Worm (Caenorhabditis elegans) whole organism, late embryonic: ENCODE data around the gene rps-1.
A peak's percentile ranks its signal among the peaks of the same experiment; 100 is the strongest.

Source experiments
- K09A11.1 ChIP-seq: sonication (generic microtip); optimal IDR thresholded peaks from 2 replicates; lab custom pipeline; 2017; ENCODE audit warnings: antibody characterized with exemption, mild to moderate bottlenecking, missing genetic modification characterization, missing compliant biosample characterization; ENCODE audit not compliant: insufficient read depth
- ama-1 ChIP-seq: fragments of 150-350 bp; optimal IDR thresholded peaks from 2 replicates; lab custom pipeline; 2014
- ceh-14 ChIP-seq: sonication (generic microtip); optimal IDR thresholded peaks from 2 replicates; lab custom pipeline; 2016; ENCODE audit warnings: missing genotype, missing genetic modification characterization, missing compliant biosample characterization
- ceh-18 ChIP-seq: sonication (generic microtip); optimal IDR thresholded peaks from 2 replicates; lab custom pipeline; 2016; ENCODE audit warnings: missing genetic modification characterization, missing compliant biosample characterization
- ceh-19 ChIP-seq: fragments of 200-800 bp; sonication (Bioruptor generic); optimal IDR thresholded peaks from 2 replicates; lab custom pipeline; 2018; ENCODE audit warnings: mild to moderate bottlenecking, missing genetic modification characterization, missing compliant biosample characterization
- ceh-2 ChIP-seq: sonication (generic microtip); optimal IDR thresholded peaks from 2 replicates; lab custom pipeline; 2016; ENCODE audit warnings: missing genotype, missing genetic modification characterization, missing compliant biosample characterization
- ceh-22 ChIP-seq: sonication (generic microtip); optimal IDR thresholded peaks from 2 replicates; lab custom pipeline; 2017; ENCODE audit warnings: missing biosample characterization, missing genetic modification characterization
- ceh-24 ChIP-seq: sonication (generic microtip); optimal IDR thresholded peaks from 2 replicates; lab custom pipeline; 2016; ENCODE audit warnings: mild to moderate bottlenecking, missing genetic modification characterization, missing compliant biosample characterization
- ceh-30 ChIP-seq: fragments of 150-350 bp; optimal IDR thresholded peaks from 2 replicates; lab custom pipeline; 2014; ENCODE audit warnings: missing biosample characterization, missing genetic modification characterization
- ceh-31 ChIP-seq: sonication (generic microtip); optimal IDR thresholded peaks from 2 replicates; lab custom pipeline; 2016; ENCODE audit warnings: missing genetic modification characterization, missing compliant biosample characterization
- ceh-34 ChIP-seq: sonication (generic microtip); optimal IDR thresholded peaks from 2 replicates; lab custom pipeline; 2016; ENCODE audit warnings: mild to moderate bottlenecking, missing genetic modification characterization, missing compliant biosample characterization
- ceh-9 ChIP-seq: sonication (generic microtip); optimal IDR thresholded peaks from 2 replicates; lab custom pipeline; 2016; ENCODE audit warnings: mild to moderate bottlenecking, missing genetic modification characterization, inconsistent platforms, missing compliant biosample characterization
- che-1 ChIP-seq: sonication (generic microtip); optimal IDR thresholded peaks from 2 replicates; lab custom pipeline; 2016; ENCODE audit warnings: mild to moderate bottlenecking, missing genetic modification characterization, missing compliant biosample characterization
- elt-2 ChIP-seq: sonication (generic microtip); optimal IDR thresholded peaks from 2 replicates; lab custom pipeline; 2016; ENCODE audit warnings: missing genetic modification reagents, missing genetic modification characterization, missing compliant biosample characterization
- elt-4 ChIP-seq: sonication (generic microtip); optimal IDR thresholded peaks from 2 replicates; lab custom pipeline; 2016; ENCODE audit warnings: missing genetic modification characterization, missing compliant biosample characterization
- fkh-10 ChIP-seq: fragments of 150-350 bp; optimal IDR thresholded peaks from 2 replicates; lab custom pipeline; 2014; ENCODE audit warnings: missing biosample characterization, missing genetic modification reagents, missing genetic modification characterization
- hlh-30 ChIP-seq: sonication (generic microtip); optimal IDR thresholded peaks from 2 replicates; lab custom pipeline; 2017; ENCODE audit warnings: antibody characterized with exemption, missing genetic modification characterization, missing compliant biosample characterization; ENCODE audit not compliant: insufficient read depth
- hlh-8 ChIP-seq: sonication (generic microtip); optimal IDR thresholded peaks from 2 replicates; lab custom pipeline; 2016; ENCODE audit warnings: missing genotype, missing genetic modification characterization, missing compliant biosample characterization
- madf-2 ChIP-seq: sonication (generic microtip); optimal IDR thresholded peaks from 2 replicates; lab custom pipeline; 2017; ENCODE audit warnings: missing genetic modification characterization, missing compliant biosample characterization
- nfya-1 ChIP-seq: sonication (generic microtip); optimal IDR thresholded peaks from 2 replicates; lab custom pipeline; 2017; ENCODE audit warnings: missing genetic modification characterization, mild to moderate bottlenecking, missing compliant biosample characterization, antibody characterized with exemption, moderate library complexity
- nhr-11 ChIP-seq: fragments of 150-350 bp; optimal IDR thresholded peaks from 2 replicates; lab custom pipeline; 2014; ENCODE audit warnings: missing biosample characterization, missing genetic modification characterization
- nhr-232 ChIP-seq: sonication (generic microtip); optimal IDR thresholded peaks from 2 replicates; lab custom pipeline; 2016; ENCODE audit warnings: missing genetic modification characterization, missing compliant biosample characterization
- odd-2 ChIP-seq: sonication (generic microtip); optimal IDR thresholded peaks from 2 replicates; lab custom pipeline; 2017; ENCODE audit warnings: antibody characterized with exemption, mild to moderate bottlenecking, missing genetic modification characterization, missing compliant biosample characterization
- pat-9 ChIP-seq: fragments of 200-800 bp; sonication (Bioruptor generic); optimal IDR thresholded peaks from 2 replicates; lab custom pipeline; 2018; ENCODE audit warnings: mild to moderate bottlenecking, missing genetic modification characterization, moderate library complexity, missing compliant biosample characterization
- pax-1 ChIP-seq: fragments of 150-350 bp; optimal IDR thresholded peaks from 2 replicates; lab custom pipeline; 2014; ENCODE audit warnings: missing biosample characterization, missing genetic modification characterization
- pha-4 ChIP-seq: fragments of 150-350 bp; optimal IDR thresholded peaks from 2 replicates; lab custom pipeline; 2018; ENCODE audit warnings: missing biosample characterization, missing genetic modification reagents, missing genetic modification characterization
- pqm-1 ChIP-seq: sonication (generic microtip); optimal IDR thresholded peaks from 2 replicates; lab custom pipeline; 2016; ENCODE audit warnings: missing genetic modification characterization, missing compliant biosample characterization
- pros-1 ChIP-seq: fragments of 150-350 bp; optimal IDR thresholded peaks from 2 replicates; lab custom pipeline; 2014; ENCODE audit warnings: missing biosample characterization, missing genetic modification reagents, missing genetic modification characterization
- sox-4 ChIP-seq: sonication (generic microtip); optimal IDR thresholded peaks from 2 replicates; lab custom pipeline; 2017; ENCODE audit warnings: mild to moderate bottlenecking, missing genetic modification characterization, inconsistent platforms, missing compliant biosample characterization
- syd-9 ChIP-seq: sonication (generic microtip); optimal IDR thresholded peaks from 2 replicates; lab custom pipeline; 2016; ENCODE audit warnings: mild to moderate bottlenecking, missing genetic modification characterization, moderate library complexity, missing compliant biosample characterization
- tbx-2 ChIP-seq: sonication (generic microtip); optimal IDR thresholded peaks from 2 replicates; lab custom pipeline; 2016; ENCODE audit warnings: missing genetic modification characterization, missing compliant biosample characterization
- ttx-3 ChIP-seq: sonication (generic microtip); optimal IDR thresholded peaks from 2 replicates; lab custom pipeline; 2016; ENCODE audit warnings: missing genetic modification reagents, missing genetic modification characterization, missing compliant biosample characterization
- unc-3 ChIP-seq, 2 experiments: fragments of 200-800 bp in 1 of 2; sonication (Bioruptor generic) in 1 of 2; sonication (generic microtip) in 1 of 2; conservative IDR thresholded peaks in 1 of 2; optimal IDR thresholded peaks in 1 of 2; 2 replicates each; pipeline versions ENCODE4 v1.3.6 to Lab custom; 2016 to 2022; ENCODE audit warnings: missing compliant biosample characterization in 2 of 2, missing genetic modification characterization in 2 of 2, missing genetic modification reagents in 1 of 2
- unc-42 ChIP-seq: sonication (generic microtip); optimal IDR thresholded peaks from 2 replicates; lab custom pipeline; 2016; ENCODE audit warnings: missing genotype, missing genetic modification characterization, missing compliant biosample characterization
- unc-55 ChIP-seq: sonication (generic microtip); optimal IDR thresholded peaks from 2 replicates; lab custom pipeline; 2017; ENCODE audit warnings: missing biosample characterization, missing genetic modification reagents, missing genetic modification characterization
- unc-86 ChIP-seq: sonication (generic microtip); optimal IDR thresholded peaks from 2 replicates; lab custom pipeline; 2016; ENCODE audit warnings: missing genetic modification characterization, missing compliant biosample characterization
- zip-5 ChIP-seq: sonication (generic microtip); optimal IDR thresholded peaks from 2 replicates; lab custom pipeline; 2016; ENCODE audit warnings: missing genetic modification characterization, missing compliant biosample characterization
- ztf-16 ChIP-seq: sonication (generic microtip); optimal IDR thresholded peaks from 2 replicates; lab custom pipeline; 2017; ENCODE audit warnings: missing genetic modification characterization, missing compliant biosample characterization

rps-1 gene

DNA sequence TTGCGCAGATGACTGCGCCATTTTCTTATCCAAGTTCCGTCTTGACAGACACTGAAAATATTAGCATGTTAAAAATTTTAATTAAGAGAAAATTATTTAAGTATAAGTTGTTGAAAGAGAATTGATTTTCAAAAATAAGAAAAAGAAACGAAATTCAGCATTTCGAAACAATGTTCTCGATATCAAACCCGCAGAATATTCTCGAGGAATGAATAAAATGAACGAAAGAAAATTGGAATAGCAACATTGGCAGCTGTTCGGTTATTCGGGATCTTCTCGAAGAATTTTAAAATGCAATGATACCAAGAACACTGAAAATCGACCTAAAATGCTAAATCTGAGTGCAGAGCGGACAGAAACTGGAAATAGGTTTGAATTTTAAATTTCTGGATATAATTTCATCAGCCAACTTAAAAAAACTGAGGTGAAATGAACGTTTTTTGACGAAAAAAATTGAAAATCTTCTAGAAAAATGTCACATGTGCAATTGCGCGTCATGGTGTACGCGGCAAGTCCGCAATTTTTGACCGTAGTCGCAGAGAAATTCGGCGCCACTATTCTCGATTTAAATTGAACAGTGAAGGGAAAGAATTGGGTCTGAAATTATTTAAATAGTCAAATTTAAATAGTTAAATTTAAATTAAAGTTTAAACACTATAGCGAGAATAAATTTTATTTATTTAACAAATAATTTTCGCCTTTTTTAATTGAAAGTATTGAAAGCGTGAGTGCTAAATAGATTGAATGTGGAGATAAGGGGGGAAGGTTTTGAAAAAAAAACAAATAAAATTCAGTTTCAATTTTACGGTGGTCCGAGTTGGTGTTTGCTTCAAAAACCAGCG is 32.6 kb downstream of the rps-1 start, which contains the start of the genes cct-5 and F25F2.1 (continued):
- TF ChIP-seq ceh-31 (peak; percentile 4), ceh-22 (tag; lab: Kevin White, UChicago) (no peak), unc-55 (no peak), syd-9 (no peak), nhr-11 (tag; lab: Kevin White, UChicago) (no peak), pros-1 (tag; lab: Kevin White, UChicago) (no peak), madf-2 (tag; lab: Kevin White, UChicago) (no peak), odd-2 (tag; lab: Kevin White, UChicago) (no peak), ttx-3 (no peak), che-1 (no peak)

DNA sequence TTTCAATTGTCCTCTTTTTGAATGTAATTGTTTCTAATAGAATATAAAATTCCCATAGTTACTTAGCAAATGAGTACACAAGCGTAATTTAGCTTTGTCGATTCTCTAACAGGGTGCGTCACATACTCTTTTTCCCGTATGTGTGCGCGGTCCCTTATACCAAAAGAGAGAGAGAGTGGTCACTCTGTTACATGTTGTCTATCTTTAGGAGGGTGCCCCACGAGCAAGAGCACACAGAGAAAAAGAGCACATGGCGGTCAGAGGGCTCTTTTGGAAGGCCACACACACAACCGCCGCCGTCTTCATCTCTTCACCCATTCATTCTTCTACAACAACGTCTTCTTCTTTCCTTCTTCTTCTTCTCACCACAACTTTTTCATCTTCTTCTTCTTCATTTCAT is 38.2 kb downstream of the rps-1 start:
- TF ChIP-seq ceh-19 (no peak), hlh-30 (tag; lab: Kevin White, UChicago) (peak; percentile 63), ztf-16 (no peak), unc-42 (tag; lab: Kevin White, UChicago) (peak; percentile 46), ceh-31 (peak; percentile 65), ama-1 (no peak), unc-86 (tag; lab: Kevin White, UChicago) (no peak), hlh-8 (no peak), syd-9 (no peak), pat-9 (tag; lab: Kevin White, UChicago) (no peak), pqm-1 (tag; lab: Kevin White, UChicago) (no peak), fkh-10 (GFP tag; lab: Kevin White, UChicago) (no peak), ceh-14 (tag; lab: Kevin White, UChicago) (peak; percentile 0), ceh-34 (tag; lab: Kevin White, UChicago) (peak; percentile 5)
- TF ChIP-seq, all 69 proteins: peak for 5

DNA sequence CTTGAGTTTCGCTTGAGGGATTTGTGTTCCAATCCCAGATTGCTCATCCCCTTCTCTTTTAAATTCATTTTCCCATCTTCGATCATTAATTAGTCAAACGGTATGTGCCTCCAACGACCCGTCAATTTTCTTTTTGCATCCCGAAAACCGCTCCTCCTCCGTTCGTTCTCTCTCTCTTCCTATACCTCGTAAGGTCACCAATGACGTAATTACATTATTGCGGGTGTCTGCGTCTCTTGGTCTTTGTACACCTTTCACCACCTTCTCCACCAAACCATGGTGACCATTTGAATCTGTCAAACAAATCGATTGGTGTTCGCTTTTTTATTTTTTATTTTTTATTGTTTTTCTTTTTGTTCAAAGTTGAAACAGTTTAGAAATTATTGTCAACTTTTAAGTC is 39.5 kb downstream of the rps-1 start:
- peak; percentile 56 for TF ChIP-seq ceh-31
- TF ChIP-seq nhr-232 (tag; lab: Kevin White, UChicago): no peak
- no peak for TF ChIP-seq ceh-30 (tag; lab: Kevin White, UChicago)
- no peak for TF ChIP-seq unc-55
- no peak for TF ChIP-seq pqm-1 (tag; lab: Kevin White, UChicago)
- TF ChIP-seq hlh-30 (tag; lab: Kevin White, UChicago): no peak
- TF ChIP-seq elt-2 (tag; lab: Kevin White, UChicago): no peak
- no peak for TF ChIP-seq ceh-34 (tag; lab: Kevin White, UChicago)
- TF ChIP-seq sox-4 (tag; lab: Kevin White, UChicago): no peak
- TF ChIP-seq pax-1 (tag; lab: Kevin White, UChicago): no peak
- no peak for TF ChIP-seq elt-4 (tag; lab: Kevin White, UChicago)
- no peak for TF ChIP-seq ztf-16
- no peak for TF ChIP-seq ceh-2
- TF ChIP-seq nfya-1 (tag; lab: Kevin White, UChicago): peak; percentile 19
- TF ChIP-seq ceh-24 (tag; lab: Kevin White, UChicago): no peak
- no peak for TF ChIP-seq zip-5
- no peak for TF ChIP-seq tbx-2 (tag; lab: Kevin White, UChicago)
- no peak for TF ChIP-seq fkh-10 (GFP tag; lab: Kevin White, UChicago)
- TF ChIP-seq unc-3 (GFP tag; conservative IDR thresholded peaks at IDR 0.05; lab: Robert Waterston, UW): no peak
- no peak for TF ChIP-seq unc-3 (tag; optimal IDR thresholded peaks at IDR 0.05; lab: Kevin White, UChicago)
- TF ChIP-seq unc-42 (tag; lab: Kevin White, UChicago): peak; percentile 72
- TF ChIP-seq K09A11.1 (tag; lab: Kevin White, UChicago): no peak
- no peak for TF ChIP-seq ceh-9 (tag; lab: Kevin White, UChicago)
- TF ChIP-seq pha-4: no peak
- no peak for TF ChIP-seq ceh-18
- TF ChIP-seq ceh-14 (tag; lab: Kevin White, UChicago): no peak
